Worm (Caenorhabditis elegans): ENCODE results near the gene srbc-8.

- TF ChIP-seq ztf-29 (GFP tag; IDR thresholded peaks at IDR 0.05) (no peak), klf-2 (GFP tag; conservative IDR thresholded peaks at IDR 0.05) (no peak)
Observed at ce11 chrV:7514939-7515338, 30.0 kb upstream of the srbc-8 start, which contains the start of gene srb-18.
